Fruit fly (Drosophila melanogaster) whole organism, prepupa: ENCODE measurements around the gene Hsc70-4.
A peak's percentile ranks its signal among the peaks of the same experiment; 100 is the strongest.

ENCODE experiments used
- CG10631 ChIP-seq: fragments of 200-800 bp; sonication (Bioruptor generic); optimal IDR thresholded peaks from 2 replicates; lab custom pipeline; 2016; ENCODE audit warnings: missing biosample characterization, missing genetic modification characterization
- CG15336 ChIP-seq: fragments of 200-800 bp; sonication (Bioruptor generic); IDR thresholded peaks from 2 replicates; pipeline ENCODE4 v1.3.6; 2022; ENCODE audit warnings: missing biosample characterization, missing genetic modification characterization
- CG1621 ChIP-seq: fragments of 200-800 bp; sonication (Bioruptor generic); optimal IDR thresholded peaks from 3 replicates; lab custom pipeline; 2018; ENCODE audit warnings: missing biosample characterization, mild to moderate bottlenecking, missing genetic modification characterization
- CG16779 ChIP-seq: fragments of 200-800 bp; sonication (Bioruptor generic); optimal IDR thresholded peaks from 3 replicates; lab custom pipeline; 2017; ENCODE audit warnings: missing biosample characterization, mild to moderate bottlenecking, missing genetic modification characterization
- CG3032 ChIP-seq: fragments of 200-800 bp; optimal IDR thresholded peaks from 2 replicates; lab custom pipeline; 2019; ENCODE audit warnings: missing biosample characterization, mild to moderate bottlenecking, missing genetic modification characterization, moderate library complexity
- CG31627 ChIP-seq: fragments of 200-800 bp; sonication (Bioruptor generic); optimal IDR thresholded peaks from 3 replicates; lab custom pipeline; 2016; ENCODE audit warnings: missing biosample characterization, missing genetic modification characterization
- CG32006 ChIP-seq: fragments of 200-800 bp; sonication (Bioruptor generic); optimal IDR thresholded peaks from 3 replicates; lab custom pipeline; 2017; ENCODE audit warnings: missing biosample characterization, mild to moderate bottlenecking, missing genetic modification characterization
- CG34406 ChIP-seq: fragments of 200-800 bp; sonication (Bioruptor generic); optimal IDR thresholded peaks from 3 replicates; lab custom pipeline; 2016; ENCODE audit warnings: missing biosample characterization, missing genetic modification characterization
- CG3919 ChIP-seq: fragments of 200-800 bp; sonication (Bioruptor generic); optimal IDR thresholded peaks from 3 replicates; lab custom pipeline; 2016; ENCODE audit warnings: missing biosample characterization, missing genetic modification characterization
- CG4318 ChIP-seq: fragments of 200-800 bp; sonication (Bioruptor generic); optimal IDR thresholded peaks from 3 replicates; lab custom pipeline; 2017; ENCODE audit warnings: missing biosample characterization, mild to moderate bottlenecking, missing genetic modification characterization
- CG6163 ChIP-seq: fragments of 200-800 bp; sonication (Bioruptor generic); IDR thresholded peaks from 3 replicates; pipeline ENCODE4 v1.3.6; 2022; ENCODE audit warnings: missing biosample characterization, missing genetic modification characterization
- CG6276 ChIP-seq: fragments of 200-800 bp; sonication (Bioruptor generic); optimal IDR thresholded peaks from 2 replicates; lab custom pipeline; 2017; ENCODE audit warnings: missing biosample characterization, mild to moderate bottlenecking, missing genetic modification characterization
- CG6792 ChIP-seq: fragments of 200-800 bp; sonication (Bioruptor generic); optimal IDR thresholded peaks from 3 replicates; lab custom pipeline; 2016; ENCODE audit warnings: missing biosample characterization, missing genetic modification characterization
- CG6854 ChIP-seq: fragments of 200-800 bp; sonication (Bioruptor generic); optimal IDR thresholded peaks from 2 replicates; lab custom pipeline; 2017; ENCODE audit warnings: missing biosample characterization, mild to moderate bottlenecking, missing genetic modification characterization
- CG8119 ChIP-seq: fragments of 200-800 bp; sonication (Bioruptor generic); IDR thresholded peaks from 3 replicates; pipeline ENCODE4 v1.3.6; 2022; ENCODE audit warnings: missing biosample characterization, missing genetic modification characterization
- CG8319 ChIP-seq: fragments of 200-800 bp; sonication (Bioruptor generic); optimal IDR thresholded peaks from 3 replicates; lab custom pipeline; 2016; ENCODE audit warnings: missing biosample characterization, missing genetic modification characterization
- CG8632 ChIP-seq: fragments of 200-800 bp; sonication (Bioruptor generic); optimal IDR thresholded peaks from 3 replicates; lab custom pipeline; 2016; ENCODE audit warnings: missing biosample characterization, missing genetic modification characterization
- CG9139 ChIP-seq: fragments of 200-800 bp; sonication (Bioruptor generic); optimal IDR thresholded peaks from 3 replicates; lab custom pipeline; 2017; ENCODE audit warnings: missing biosample characterization, mild to moderate bottlenecking, missing genetic modification characterization
- Eip75B ChIP-seq: fragments of 200-800 bp; sonication (Bioruptor generic); optimal IDR thresholded peaks from 3 replicates; lab custom pipeline; 2016; ENCODE audit warnings: missing biosample characterization, missing genetic modification characterization
- Eip78C ChIP-seq: fragments of 200-800 bp; sonication (Bioruptor generic); peaks from one replicate; lab custom pipeline; 2016; ENCODE audit warnings: missing biosample characterization, missing genetic modification characterization
- Ets21C ChIP-seq: fragments of 200-800 bp; sonication (Bioruptor generic); optimal IDR thresholded peaks from 3 replicates; lab custom pipeline; 2016; ENCODE audit warnings: missing biosample characterization, missing genetic modification characterization
- Gug ChIP-seq: fragments of 200-800 bp; sonication (Bioruptor generic); IDR thresholded peaks from 2 replicates; pipeline ENCODE4 v1.3.6; 2022; ENCODE audit warnings: missing biosample characterization, missing genetic modification characterization
- Hr38 ChIP-seq: sonication (Bioruptor generic); optimal IDR thresholded peaks from 2 replicates; lab custom pipeline; 2016; ENCODE audit warnings: missing biosample characterization, missing genetic modification characterization
- Hr39 ChIP-seq: fragments of 200-800 bp; sonication (Bioruptor generic); optimal IDR thresholded peaks from 2 replicates; lab custom pipeline; 2016; ENCODE audit warnings: missing biosample characterization, missing genetic modification characterization
- Hr4 ChIP-seq: fragments of 200-800 bp; sonication (Bioruptor generic); optimal IDR thresholded peaks from 3 replicates; lab custom pipeline; 2016; ENCODE audit warnings: missing biosample characterization, missing genetic modification characterization
- Lpt ChIP-seq: fragments of 200-800 bp; sonication (Bioruptor generic); optimal IDR thresholded peaks from 3 replicates; lab custom pipeline; 2016; ENCODE audit warnings: missing biosample characterization, missing genetic modification characterization
- Met ChIP-seq: fragments of 200-800 bp; sonication (Bioruptor generic); optimal IDR thresholded peaks from 3 replicates; lab custom pipeline; 2016; ENCODE audit warnings: missing biosample characterization, missing genetic modification characterization
- OdsH ChIP-seq: fragments of 200-800 bp; sonication (Bioruptor generic); optimal IDR thresholded peaks from 3 replicates; lab custom pipeline; 2016; ENCODE audit warnings: missing biosample characterization, missing genetic modification characterization
- Smox ChIP-seq: fragments of 200-800 bp; sonication (Bioruptor generic); optimal IDR thresholded peaks from 3 replicates; lab custom pipeline; 2016; ENCODE audit warnings: missing biosample characterization, missing genetic modification characterization
- Sox102F ChIP-seq: fragments of 200-800 bp; sonication (Bioruptor generic); optimal IDR thresholded peaks from 2 replicates; lab custom pipeline; 2016; ENCODE audit warnings: missing biosample characterization, mild to moderate bottlenecking, missing genetic modification characterization
- Sox14 ChIP-seq: fragments of 200-800 bp; sonication (Bioruptor generic); optimal IDR thresholded peaks from 3 replicates; lab custom pipeline; 2016; ENCODE audit warnings: missing biosample characterization, missing genetic modification characterization
- Sox15 ChIP-seq: fragments of 200-800 bp; sonication (Bioruptor generic); optimal IDR thresholded peaks from 3 replicates; lab custom pipeline; 2016; ENCODE audit warnings: missing biosample characterization, missing genetic modification characterization
- achi ChIP-seq: fragments of 200-800 bp; sonication (Bioruptor generic); optimal IDR thresholded peaks from 3 replicates; lab custom pipeline; 2016; ENCODE audit warnings: missing biosample characterization, missing genetic modification characterization
- acj6 ChIP-seq: fragments of 200-800 bp; sonication (Bioruptor generic); optimal IDR thresholded peaks from 3 replicates; lab custom pipeline; 2016; ENCODE audit warnings: missing biosample characterization, missing genetic modification characterization
- cyc ChIP-seq: fragments of 200-800 bp; sonication (Bioruptor generic); optimal IDR thresholded peaks from 3 replicates; lab custom pipeline; 2016; ENCODE audit warnings: missing biosample characterization, missing genetic modification characterization
- dac ChIP-seq: fragments of 200-800 bp; sonication (Bioruptor generic); optimal IDR thresholded peaks from 2 replicates; lab custom pipeline; 2017; ENCODE audit warnings: missing biosample characterization, mild to moderate bottlenecking, missing genetic modification characterization
- dsx ChIP-seq: fragments of 200-800 bp; optimal IDR thresholded peaks from 3 replicates; lab custom pipeline; 2019; ENCODE audit warnings: missing biosample characterization, mild to moderate bottlenecking, missing genetic modification characterization, moderate library complexity; ENCODE audit not compliant: poor library complexity, severe bottlenecking
- eg ChIP-seq: fragments of 200-800 bp; sonication (Bioruptor generic); IDR thresholded peaks from 3 replicates; pipeline ENCODE4 v1.3.6; 2022; ENCODE audit warnings: missing biosample characterization, missing genetic modification characterization
- esn ChIP-seq: fragments of 200-800 bp; sonication (Bioruptor generic); optimal IDR thresholded peaks from 2 replicates; lab custom pipeline; 2016; ENCODE audit warnings: missing biosample characterization, mild to moderate bottlenecking, missing genetic modification characterization, moderate library complexity
- fd59A ChIP-seq: fragments of 200-800 bp; sonication (Bioruptor generic); optimal IDR thresholded peaks from 2 replicates; lab custom pipeline; 2017; ENCODE audit warnings: missing biosample characterization, mild to moderate bottlenecking, missing genetic modification characterization, missing genetic modification reagents
- fd85E ChIP-seq: fragments of 200-800 bp; sonication (Bioruptor generic); optimal IDR thresholded peaks from 3 replicates; lab custom pipeline; 2016; ENCODE audit warnings: missing biosample characterization, missing genetic modification characterization
- fkh ChIP-seq: fragments of 200-800 bp; sonication (Bioruptor generic); optimal IDR thresholded peaks from 3 replicates; lab custom pipeline; 2017; ENCODE audit warnings: missing biosample characterization, mild to moderate bottlenecking, missing genetic modification characterization, moderate library complexity
- lz ChIP-seq: fragments of 200-800 bp; sonication (Bioruptor generic); optimal IDR thresholded peaks from 3 replicates; lab custom pipeline; 2016; ENCODE audit warnings: missing biosample characterization, missing genetic modification characterization
- net ChIP-seq: fragments of 200-800 bp; sonication (Bioruptor generic); optimal IDR thresholded peaks from 3 replicates; lab custom pipeline; 2016; ENCODE audit warnings: missing biosample characterization, missing genetic modification characterization
- pdm3 ChIP-seq: fragments of 200-800 bp; sonication (Bioruptor generic); optimal IDR thresholded peaks from 3 replicates; lab custom pipeline; 2016; ENCODE audit warnings: missing biosample characterization, missing genetic modification characterization
- salr ChIP-seq, 2 experiments: fragments of 200-800 bp; sonication (Bioruptor generic); optimal IDR thresholded peaks; 3 replicates each; lab custom pipeline; 2016 to 2018; ENCODE audit warnings: missing biosample characterization in 2 of 2, missing genetic modification characterization in 2 of 2, mild to moderate bottlenecking in 1 of 2
- spab ChIP-seq: fragments of 200-800 bp; sonication (Bioruptor generic); optimal IDR thresholded peaks from 2 replicates; lab custom pipeline; 2017; ENCODE audit warnings: missing biosample characterization, mild to moderate bottlenecking, missing genetic modification characterization, missing genetic modification reagents
- ss ChIP-seq, 2 experiments: fragments of 200-800 bp; sonication (Bioruptor generic); optimal IDR thresholded peaks; 2 replicates in 1 of 2; 3 replicates in 1 of 2; lab custom pipeline; 2017 to 2018; ENCODE audit warnings: mild to moderate bottlenecking in 2 of 2, missing biosample characterization in 2 of 2, missing genetic modification characterization in 2 of 2, moderate library complexity in 1 of 2
- svp ChIP-seq: fragments of 200-800 bp; sonication (Bioruptor generic); peaks from one replicate; lab custom pipeline; 2016; ENCODE audit warnings: missing biosample characterization, missing genetic modification characterization
- vri ChIP-seq: fragments of 200-800 bp; sonication (Bioruptor generic); optimal IDR thresholded peaks from 3 replicates; lab custom pipeline; 2016; ENCODE audit warnings: missing biosample characterization, mild to moderate bottlenecking, missing genetic modification characterization

The Hsc70-4 gene

DNA sequence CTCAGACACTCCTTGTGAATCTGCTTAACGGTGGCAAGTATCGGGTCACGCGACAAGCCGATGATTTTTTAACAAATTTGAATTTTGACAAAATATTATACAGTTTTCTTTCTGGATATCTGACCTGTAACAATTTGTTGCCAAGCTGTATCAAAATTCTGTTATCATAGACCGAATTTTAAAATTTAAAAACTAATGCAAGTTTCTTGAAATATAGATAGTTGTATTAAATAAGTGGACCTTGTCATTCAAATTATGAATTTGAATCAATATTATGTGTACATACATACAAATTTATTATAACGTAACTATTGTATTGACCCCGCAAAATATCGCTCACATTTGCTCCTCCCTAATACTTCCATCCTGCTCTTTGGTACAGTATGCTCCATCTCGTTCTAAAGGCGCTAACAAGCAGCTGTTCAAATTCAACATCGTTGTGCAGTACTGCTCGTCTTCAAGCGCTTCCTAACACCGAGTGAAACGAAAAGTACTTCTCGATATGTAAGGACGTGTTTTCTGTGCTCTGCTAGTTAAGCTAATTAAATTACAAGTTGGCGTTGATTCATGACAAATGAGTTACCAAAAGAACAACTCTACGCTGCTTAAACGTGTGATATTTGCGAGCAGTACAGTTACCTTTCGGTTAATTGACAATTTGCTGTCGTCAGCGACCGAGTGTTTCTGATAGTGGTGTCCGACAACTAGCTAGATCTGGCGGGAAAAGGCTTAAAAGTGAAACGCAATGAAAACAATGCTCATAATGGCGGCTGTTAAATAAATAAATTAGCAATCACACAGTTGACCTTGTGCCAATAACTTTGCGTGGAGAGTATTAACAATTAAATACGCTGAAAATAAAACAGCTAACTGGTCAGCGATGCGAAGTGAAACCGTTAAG, 46.1 kb upstream of the Hsc70-4 start, which contains the start of the genes Kpc1 and CG42542:
Gene Kpc1 (minus strand): TSS at position 77 of the 901 bp plus-strand sequence.
Gene CG42542 (plus strand): TSS at position 465 of the 901 bp plus-strand sequence.
- TF ChIP-seq CG6854 (no peak), OdsH (GFP tag; lab: Kevin White, UChicago) (peak; percentile 54), fkh (GFP tag; lab: Kevin White, UChicago) (peak; percentile 62), salr (GFP tag; optimal IDR thresholded peaks at IDR 0.05; lab: Kevin White, UChicago) (peak; percentile 36 to 53), Gug (GFP tag; lab: Robert Waterston, UW) (peak; percentile 13; the same call in 1 of the 2 replicates), Hr39 (GFP tag; lab: Kevin White, UChicago) (peak; percentile 81), CG34406 (GFP tag; lab: Kevin White, UChicago) (peak; percentile 63), CG10631 (GFP tag; lab: Kevin White, UChicago) (peak; percentile 75), eg (GFP tag; lab: Robert Waterston, UW) (peak; percentile 65; the same call in 2 of the 3 replicates), Sox15 (GFP tag; lab: Kevin White, UChicago) (peak; percentile 57), CG15336 (GFP tag; lab: Robert Waterston, UW) (0 out of 2 replicates have a peak, but pooled peaks have one; percentile 8), Sox102F (GFP tag; lab: Kevin White, UChicago) (peak; percentile 69), spab (GFP tag; lab: Kevin White, UChicago) (no peak), lz (GFP tag; lab: Kevin White, UChicago) (peak; percentile 84), Sox14 (peak; percentile 69), vri (peak; percentile 59), CG31627 (peak; percentile 80), CG9139 (no peak), CG1621 (tag; lab: Kevin White, UChicago) (peak; percentile 3), pdm3 (GFP tag; lab: Kevin White, UChicago) (peak; percentile 83), net (GFP tag; lab: Kevin White, UChicago) (peak; percentile 54), fd85E (GFP tag; lab: Kevin White, UChicago) (no peak), Ets21C (GFP tag; lab: Kevin White, UChicago) (peak; percentile 75), CG32006 (GFP tag; lab: Kevin White, UChicago) (peak; percentile 72), CG3032 (tag; lab: Kevin White, UChicago) (no peak), CG8632 (GFP tag; lab: Kevin White, UChicago) (peak; percentile 62), CG6792 (GFP tag; lab: Kevin White, UChicago) (peak; percentile 69), CG8319 (GFP tag; lab: Kevin White, UChicago) (peak; percentile 31), acj6 (GFP tag; lab: Kevin White, UChicago) (peak; percentile 79), ss (GFP tag; optimal IDR thresholded peaks at IDR 0.05; lab: Kevin White, UChicago) (peak in 1 of 2 experiments; percentile 32), esn (GFP tag; lab: Kevin White, UChicago) (peak; percentile 80), CG6276 (no peak), Met (GFP tag; lab: Kevin White, UChicago) (peak; percentile 81), Lpt (GFP tag; lab: Kevin White, UChicago) (peak; percentile 47), svp (GFP tag; lab: Kevin White, UChicago) (peak; percentile 96), CG4318 (GFP tag; lab: Kevin White, UChicago) (no peak), dac (GFP tag; lab: Kevin White, UChicago) (no peak), CG6163 (peak; percentile 29; the same call in 1 of the 3 replicates), CG8119 (peak; percentile 53; the same call in 1 of the 3 replicates), Hr38 (GFP tag; lab: Kevin White, UChicago) (no peak), CG3919 (GFP tag; lab: Kevin White, UChicago) (peak; percentile 73), Eip78C (peak; percentile 59), achi (GFP tag; lab: Kevin White, UChicago) (peak; percentile 71), CG16779 (tag; lab: Kevin White, UChicago) (no peak), cyc (GFP tag; lab: Kevin White, UChicago) (peak; percentile 71), Smox (GFP tag; lab: Kevin White, UChicago) (peak; percentile 78), Eip75B (GFP tag; lab: Kevin White, UChicago) (peak; percentile 67), Hr4 (peak; percentile 81), dsx (GFP tag; lab: Kevin White, UChicago) (no peak), fd59A (GFP tag; lab: Kevin White, UChicago) (peak; percentile 52)
